Fruit fly (Drosophila melanogaster): Measurements from ENCODE around the gene tal-2A.

Gene tal-2A

dm6 chr3R:13815566-13816374 is 2.9 kb downstream of the tal-2A start:
- TF ChIP-seq kay (GFP tag; ENCODE audit: borderline replicate concordance): peak; percentile 58
- no peak for TF ChIP-seq tj (GFP tag; optimal IDR thresholded peaks at IDR 0.05)

dm6 chr3R:13816375-13816711 is 3.4 kb downstream of the tal-2A start:
- TF ChIP-seq cic (GFP tag; optimal IDR thresholded peaks at IDR 0.05) (no peak), toe (GFP tag; optimal IDR thresholded peaks at IDR 0.05) (no peak), pad (GFP tag; optimal IDR thresholded peaks at IDR 0.05) (no peak), tj (GFP tag; optimal IDR thresholded peaks at IDR 0.05) (peak; percentile 6), Crg-1 (GFP tag; optimal IDR thresholded peaks at IDR 0.05) (no peak), CG14711 (tag; optimal IDR thresholded peaks at IDR 0.05) (no peak), Clk (GFP tag; optimal IDR thresholded peaks at IDR 0.05) (no peak)

dm6 chr3R:13817480-13818305 is 4.8 kb downstream of the tal-2A start:
- TF ChIP-seq cic (GFP tag; optimal IDR thresholded peaks at IDR 0.05): no peak
- TF ChIP-seq CG1620 (GFP tag; optimal IDR thresholded peaks at IDR 0.05): no peak
- no peak for TF ChIP-seq Mnt (GFP tag; optimal IDR thresholded peaks at IDR 0.05)

dm6 chr3R:13819037-13819436 is 6.1 kb downstream of the tal-2A start:
- TF ChIP-seq CG33017 (tag; optimal IDR thresholded peaks at IDR 0.05) (peak; percentile 7), CG12768 (GFP tag; optimal IDR thresholded peaks at IDR 0.05) (peak; percentile 22), Mnt (GFP tag; optimal IDR thresholded peaks at IDR 0.05) (peak; percentile 57), cic (GFP tag; optimal IDR thresholded peaks at IDR 0.05) (peak; percentile 14), CG7101 (tag; optimal IDR thresholded peaks at IDR 0.05) (peak; percentile 30), kay (GFP tag; ENCODE audit: borderline replicate concordance) (no peak), cnc (optimal IDR thresholded peaks at IDR 0.05) (no peak), CG5204 (GFP tag; optimal IDR thresholded peaks at IDR 0.05) (peak; percentile 40), CG1620 (GFP tag; optimal IDR thresholded peaks at IDR 0.05) (peak; percentile 30), CG11617 (GFP tag; optimal IDR thresholded peaks at IDR 0.05) (peak; percentile 48), pad (GFP tag; optimal IDR thresholded peaks at IDR 0.05) (peak; percentile 18), CG14711 (tag; optimal IDR thresholded peaks at IDR 0.05) (no peak), tj (GFP tag; optimal IDR thresholded peaks at IDR 0.05) (no peak), CG7045 (GFP tag; optimal IDR thresholded peaks at IDR 0.05) (peak; percentile 42), Clk (GFP tag; optimal IDR thresholded peaks at IDR 0.05) (peak; percentile 3), Crg-1 (GFP tag; optimal IDR thresholded peaks at IDR 0.05) (peak; percentile 17), ovo (GFP tag; optimal IDR thresholded peaks at IDR 0.05) (peak; percentile 13), bab1 (GFP tag; optimal IDR thresholded peaks at IDR 0.05) (no peak), toe (GFP tag; optimal IDR thresholded peaks at IDR 0.05) (peak; percentile 42), Hr96 (GFP tag; optimal IDR thresholded peaks at IDR 0.05) (peak; percentile 2)

dm6 chr3R:13820483-13820882 is 7.6 kb downstream of the tal-2A start:
- TF ChIP-seq CG1620 (GFP tag; optimal IDR thresholded peaks at IDR 0.05) (no peak), ovo (GFP tag; optimal IDR thresholded peaks at IDR 0.05) (no peak), CG11617 (GFP tag; optimal IDR thresholded peaks at IDR 0.05) (no peak), pad (GFP tag; optimal IDR thresholded peaks at IDR 0.05) (no peak), toe (GFP tag; optimal IDR thresholded peaks at IDR 0.05) (no peak), kay (GFP tag; ENCODE audit: borderline replicate concordance) (no peak), CG12768 (GFP tag; optimal IDR thresholded peaks at IDR 0.05) (no peak), Clk (GFP tag; optimal IDR thresholded peaks at IDR 0.05) (no peak), bab1 (GFP tag; optimal IDR thresholded peaks at IDR 0.05) (no peak), Hr96 (GFP tag; optimal IDR thresholded peaks at IDR 0.05) (no peak), CG7101 (tag; optimal IDR thresholded peaks at IDR 0.05) (no peak), CG7045 (GFP tag; optimal IDR thresholded peaks at IDR 0.05) (no peak), tj (GFP tag; optimal IDR thresholded peaks at IDR 0.05) (no peak), cnc (optimal IDR thresholded peaks at IDR 0.05) (no peak), CG5204 (GFP tag; optimal IDR thresholded peaks at IDR 0.05) (no peak), Mnt (GFP tag; optimal IDR thresholded peaks at IDR 0.05) (no peak), Crg-1 (GFP tag; optimal IDR thresholded peaks at IDR 0.05) (no peak), cic (GFP tag; optimal IDR thresholded peaks at IDR 0.05) (no peak), CG33017 (tag; optimal IDR thresholded peaks at IDR 0.05) (no peak)

dm6 chr3R:13822602-13823220 is 9.8 kb downstream of the tal-2A start:
- TF ChIP-seq CG12768 (GFP tag; optimal IDR thresholded peaks at IDR 0.05) (no peak), tj (GFP tag; optimal IDR thresholded peaks at IDR 0.05) (peak; percentile 60), toe (GFP tag; optimal IDR thresholded peaks at IDR 0.05) (no peak)

Measured in whole organism, adult.